Worm (Caenorhabditis elegans) whole organism, young adult: ENCODE data around the gene Y58A7A.2.

ENCODE experiments used
- B0336.3 ChIP-seq: fragments of 200-800 bp; sonication (Bioruptor generic); IDR thresholded peaks from 2 replicates; pipeline ENCODE4 v1.3.6; 2022; ENCODE audit warnings: missing genetic modification characterization, missing compliant biosample characterization
- Y53F4B.3 ChIP-seq: fragments of 200-800 bp; sonication (Bioruptor generic); IDR thresholded peaks from 2 replicates; pipeline ENCODE4 v1.3.6; 2022; ENCODE audit warnings: missing genetic modification reagents, missing genetic modification characterization, missing compliant biosample characterization
- ama-1 ChIP-seq, 3 experiments: fragments of 150-350 bp in 1 of 3; sonication (generic microtip) in 2 of 3; optimal IDR thresholded peaks; 2 replicates each; lab custom pipeline; 2014 to 2018; ENCODE audit warnings: missing biosample characterization in 2 of 3, missing genetic modification characterization in 2 of 3, missing genetic modification reagents in 2 of 3
- aptf-3 ChIP-seq: fragments of 200-800 bp; sonication (Bioruptor generic); IDR thresholded peaks from 2 replicates; pipeline ENCODE4 v1.3.6; 2022; ENCODE audit warnings: missing genetic modification characterization, missing compliant biosample characterization
- ets-4 ChIP-seq: fragments of 200-800 bp; sonication (Bioruptor generic); optimal IDR thresholded peaks from 2 replicates; lab custom pipeline; 2018; ENCODE audit warnings: mild to moderate bottlenecking, missing genetic modification characterization, missing compliant biosample characterization
- fkh-3 ChIP-seq: sonication (generic microtip); optimal IDR thresholded peaks from 2 replicates; lab custom pipeline; 2016; ENCODE audit warnings: mild to moderate bottlenecking, missing genetic modification characterization, missing compliant biosample characterization
- him-1 ChIP-seq: sonication (generic microtip); optimal IDR thresholded peaks from 2 replicates; lab custom pipeline; 2016; ENCODE audit warnings: missing genotype, missing genetic modification reagents, missing genetic modification characterization, missing compliant biosample characterization
- mxl-1 ChIP-seq: sonication (generic microtip); optimal IDR thresholded peaks from 2 replicates; lab custom pipeline; 2016; ENCODE audit warnings: missing genetic modification characterization, missing compliant biosample characterization
- pha-4 ChIP-seq: fragments of 150-350 bp; sonication (generic microtip); optimal IDR thresholded peaks from 2 replicates; lab custom pipeline; 2014; ENCODE audit warnings: missing biosample characterization, missing genetic modification reagents, missing genetic modification characterization
- unc-130 ChIP-seq: sonication (generic microtip); optimal IDR thresholded peaks from 2 replicates; lab custom pipeline; 2016; ENCODE audit warnings: missing genetic modification reagents, missing genetic modification characterization, missing compliant biosample characterization

- peak; percentile 93 for TF ChIP-seq ama-1 (optimal IDR thresholded peaks at IDR 0.05; lab: Kevin White, UChicago)
- no peak for TF ChIP-seq ama-1 (GFP tag; optimal IDR thresholded peaks at IDR 0.05; lab: Kevin White, UChicago)
- no peak for TF ChIP-seq fkh-3 (tag; lab: Kevin White, UChicago)
- no peak for TF ChIP-seq B0336.3 (GFP tag; lab: Robert Waterston, UW)
- TF ChIP-seq Y53F4B.3 (GFP tag; lab: Robert Waterston, UW): no peak
- TF ChIP-seq him-1 (tag; lab: Kevin White, UChicago): no peak
- TF ChIP-seq aptf-3: no peak
- TF ChIP-seq ets-4: peak; percentile 57
- TF ChIP-seq pha-4 (tag; lab: Kevin White, UChicago): peak; percentile 51
- no peak for TF ChIP-seq unc-130 (GFP tag; lab: Kevin White, UChicago)
- TF ChIP-seq mxl-1: no peak
Observed at ce11 chrV:5049333-5049942, 22.5 kb downstream of the Y58A7A.2 start, which contains the start of the genes pqn-51 and K11D12.14.
